Worm (Caenorhabditis elegans) whole organism, L4 larva: ENCODE results near the gene sre-42.

ENCODE experiments used
- F10B5.3 ChIP-seq: sonication (generic microtip); optimal IDR thresholded peaks from 2 replicates; lab custom pipeline; 2016; ENCODE audit warnings: mild to moderate bottlenecking, missing genetic modification characterization, missing compliant biosample characterization
- F37D6.2 ChIP-seq: sonication (generic microtip); optimal IDR thresholded peaks from 2 replicates; lab custom pipeline; 2016; ENCODE audit warnings: mild to moderate bottlenecking, missing genetic modification characterization, missing compliant biosample characterization
- T20F7.1 ChIP-seq: fragments of 200-800 bp; sonication (Bioruptor generic); optimal IDR thresholded peaks from 2 replicates; lab custom pipeline; 2018; ENCODE audit warnings: mild to moderate bottlenecking, missing genetic modification characterization, missing compliant biosample characterization
- ZK337.2 ChIP-seq: fragments of 200-800 bp; sonication (Bioruptor generic); IDR thresholded peaks from 2 replicates; pipeline ENCODE4 v1.3.6; 2022; ENCODE audit warnings: missing genetic modification reagents, missing genetic modification characterization, missing compliant biosample characterization
- aha-1 ChIP-seq: fragments of 150-350 bp; peaks from one replicate; lab custom pipeline; 2014; ENCODE audit warnings: missing biosample characterization, missing genetic modification characterization
- aly-2 ChIP-seq: sonication (generic microtip); optimal IDR thresholded peaks from 2 replicates; lab custom pipeline; 2018; ENCODE audit warnings: missing biosample characterization, missing genetic modification characterization
- arid-1 ChIP-seq: fragments of 200-800 bp; sonication (Bioruptor generic); conservative IDR thresholded peaks from 2 replicates; pipeline ENCODE4 v1.3.6; 2022; ENCODE audit warnings: missing genetic modification reagents, missing genetic modification characterization, missing compliant biosample characterization
- attf-4 ChIP-seq: sonication (generic microtip); optimal IDR thresholded peaks from 3 replicates; lab custom pipeline; 2017; ENCODE audit warnings: missing biosample characterization, missing genetic modification characterization
- ceh-20 ChIP-seq: fragments of 200-800 bp; sonication (Bioruptor generic); IDR thresholded peaks from 2 replicates; pipeline ENCODE4 v1.3.6; 2022; ENCODE audit warnings: missing genetic modification reagents, missing genetic modification characterization, missing compliant biosample characterization
- ceh-28 ChIP-seq: fragments of 150-350 bp; optimal IDR thresholded peaks from 2 replicates; lab custom pipeline; 2014; ENCODE audit warnings: missing biosample characterization, missing genetic modification reagents, missing genetic modification characterization
- cey-2 ChIP-seq: sonication (generic microtip); optimal IDR thresholded peaks from 3 replicates; lab custom pipeline; 2017; ENCODE audit warnings: missing genetic modification characterization, mild to moderate bottlenecking, missing compliant biosample characterization, antibody characterized with exemption, borderline replicate concordance; ENCODE audit not compliant: insufficient read depth
- daf-12 ChIP-seq: fragments of 150-350 bp; optimal IDR thresholded peaks from 2 replicates; lab custom pipeline; 2014; ENCODE audit warnings: missing biosample characterization, missing genetic modification reagents, missing genetic modification characterization
- daf-16 ChIP-seq, 3 experiments: sonication (generic microtip); optimal IDR thresholded peaks; 2 replicates each; lab custom pipeline; 2016 to 2017; ENCODE audit warnings: missing genetic modification characterization in 3 of 3, missing genetic modification reagents in 3 of 3, mild to moderate bottlenecking in 2 of 3, missing compliant biosample characterization in 2 of 3, missing biosample characterization in 1 of 3, moderate library complexity in 1 of 3
- dmd-6 ChIP-seq: fragments of 200-800 bp; sonication (Bioruptor generic); IDR thresholded peaks from 2 replicates; pipeline ENCODE4 v1.3.6; 2022; ENCODE audit warnings: missing genetic modification reagents, missing genetic modification characterization, missing compliant biosample characterization
- dmd-8 ChIP-seq: fragments of 200-800 bp; sonication (Bioruptor generic); IDR thresholded peaks from 2 replicates; pipeline ENCODE4 v1.3.6; 2022; ENCODE audit warnings: missing genetic modification characterization, missing compliant biosample characterization
- dmd-9 ChIP-seq: fragments of 200-800 bp; sonication (Bioruptor generic); IDR thresholded peaks from 2 replicates; pipeline ENCODE4 v1.3.6; 2022; ENCODE audit warnings: missing genetic modification reagents, missing genetic modification characterization, missing compliant biosample characterization
- dpl-1 ChIP-seq: fragments of 150-350 bp; optimal IDR thresholded peaks from 2 replicates; lab custom pipeline; 2014; ENCODE audit warnings: missing biosample characterization, missing genetic modification reagents, missing genetic modification characterization
- duxl-1 ChIP-seq: sonication (generic microtip); optimal IDR thresholded peaks from 2 replicates; lab custom pipeline; 2016; ENCODE audit warnings: mild to moderate bottlenecking, missing genetic modification characterization, moderate library complexity, missing compliant biosample characterization; ENCODE audit not compliant: poor library complexity
- dve-1 ChIP-seq: sonication (generic microtip); optimal IDR thresholded peaks from 2 replicates; lab custom pipeline; 2017; ENCODE audit warnings: antibody characterized with exemption, mild to moderate bottlenecking, missing genetic modification characterization, missing compliant biosample characterization; ENCODE audit not compliant: insufficient read depth
- hif-1 ChIP-seq, 2 experiments: sonication (generic microtip); optimal IDR thresholded peaks; 2 replicates each; lab custom pipeline; 2016 to 2017; ENCODE audit warnings: missing compliant biosample characterization in 2 of 2, missing genetic modification characterization in 2 of 2, missing genetic modification reagents in 2 of 2, missing genotype in 2 of 2, mild to moderate bottlenecking in 1 of 2
- hlh-30 ChIP-seq: sonication (generic microtip); optimal IDR thresholded peaks from 2 replicates; lab custom pipeline; 2017; ENCODE audit warnings: antibody characterized with exemption, mild to moderate bottlenecking, missing genetic modification characterization, missing compliant biosample characterization; ENCODE audit not compliant: insufficient read depth
- lin-13 ChIP-seq: fragments of 150-350 bp; optimal IDR thresholded peaks from 2 replicates; lab custom pipeline; 2014; ENCODE audit warnings: missing biosample characterization, missing genetic modification reagents, missing genetic modification characterization
- lin-29 ChIP-seq: fragments of 200-800 bp; sonication (Bioruptor generic); IDR thresholded peaks from 2 replicates; pipeline ENCODE4 v1.3.6; 2022; ENCODE audit warnings: missing genetic modification reagents, missing genetic modification characterization, missing compliant biosample characterization
- lin-38 ChIP-seq: fragments of 200-800 bp; sonication (Bioruptor generic); IDR thresholded peaks from 2 replicates; pipeline ENCODE4 v1.3.6; 2022; ENCODE audit warnings: missing genetic modification reagents, missing genetic modification characterization, missing compliant biosample characterization
- lir-3 ChIP-seq: sonication (generic microtip); optimal IDR thresholded peaks from 2 replicates; lab custom pipeline; 2016; ENCODE audit warnings: mild to moderate bottlenecking, missing genetic modification characterization, missing compliant biosample characterization
- lsy-2 ChIP-seq, 2 experiments: fragments of 150-350 bp in 1 of 2; sonication (generic microtip) in 1 of 2; optimal IDR thresholded peaks; 2 replicates each; lab custom pipeline; 2014 to 2017; ENCODE audit warnings: missing biosample characterization in 2 of 2, missing genetic modification characterization in 2 of 2
- mdl-1 ChIP-seq, 2 experiments: fragments of 150-350 bp in 1 of 2; sonication (generic microtip) in 1 of 2; optimal IDR thresholded peaks; 2 replicates each; lab custom pipeline; 2014 to 2017; ENCODE audit warnings: missing biosample characterization in 2 of 2, missing genetic modification characterization in 2 of 2
- mep-1 ChIP-seq: fragments of 150-350 bp; sonication (generic microtip); optimal IDR thresholded peaks from 3 replicates; lab custom pipeline; 2014; ENCODE audit warnings: missing biosample characterization, missing genetic modification characterization
- nhr-10 ChIP-seq: fragments of 150-350 bp; optimal IDR thresholded peaks from 2 replicates; lab custom pipeline; 2014; ENCODE audit warnings: missing biosample characterization, missing genetic modification characterization
- nhr-102 ChIP-seq: sonication (generic microtip); optimal IDR thresholded peaks from 2 replicates; lab custom pipeline; 2016; ENCODE audit warnings: mild to moderate bottlenecking, missing genetic modification characterization, moderate library complexity, missing compliant biosample characterization
- nhr-111 ChIP-seq: fragments of 200-800 bp; sonication (Bioruptor generic); optimal IDR thresholded peaks from 2 replicates; lab custom pipeline; 2018; ENCODE audit warnings: mild to moderate bottlenecking, missing genetic modification characterization, missing compliant biosample characterization
- nhr-237 ChIP-seq: sonication (generic microtip); optimal IDR thresholded peaks from 2 replicates; lab custom pipeline; 2017; ENCODE audit warnings: missing biosample characterization, missing genetic modification characterization
- nhr-25 ChIP-seq: sonication (generic microtip); optimal IDR thresholded peaks from 2 replicates; lab custom pipeline; 2017; ENCODE audit warnings: missing genetic modification characterization, mild to moderate bottlenecking, missing compliant biosample characterization, antibody characterized with exemption, moderate library complexity, borderline replicate concordance; ENCODE audit not compliant: insufficient read depth
- nhr-28 ChIP-seq: fragments of 150-350 bp; optimal IDR thresholded peaks from 2 replicates; lab custom pipeline; 2014; ENCODE audit warnings: missing biosample characterization, missing genetic modification characterization
- nhr-48 ChIP-seq: sonication (generic microtip); optimal IDR thresholded peaks from 2 replicates; lab custom pipeline; 2016; ENCODE audit warnings: mild to moderate bottlenecking, missing genetic modification characterization, missing compliant biosample characterization
- nhr-6 ChIP-seq: fragments of 150-350 bp; optimal IDR thresholded peaks from 2 replicates; lab custom pipeline; 2014; ENCODE audit warnings: missing biosample characterization, missing genetic modification characterization
- nhr-77 ChIP-seq: fragments of 150-350 bp; optimal IDR thresholded peaks from 2 replicates; lab custom pipeline; 2014; ENCODE audit warnings: missing biosample characterization, missing genetic modification characterization
- php-3 ChIP-seq: fragments of 200-800 bp; sonication (Bioruptor generic); IDR thresholded peaks from 2 replicates; pipeline ENCODE4 v1.3.6; 2022; ENCODE audit warnings: missing genetic modification reagents, missing genetic modification characterization, missing compliant biosample characterization
- rbr-2 ChIP-seq: sonication (generic microtip); optimal IDR thresholded peaks from 2 replicates; lab custom pipeline; 2016; ENCODE audit warnings: missing genotype, missing genetic modification characterization, missing compliant biosample characterization
- sdz-12 ChIP-seq: fragments of 200-800 bp; sonication (Bioruptor generic); optimal IDR thresholded peaks from 2 replicates; lab custom pipeline; 2018; ENCODE audit warnings: mild to moderate bottlenecking, missing genetic modification characterization, missing compliant biosample characterization
- skn-1 ChIP-seq: fragments of 150-350 bp; optimal IDR thresholded peaks from 2 replicates; lab custom pipeline; 2014; ENCODE audit warnings: missing biosample characterization, missing genetic modification characterization
- tag-97 ChIP-seq: fragments of 200-800 bp; sonication (Bioruptor generic); IDR thresholded peaks from 2 replicates; pipeline ENCODE4 v1.3.6; 2022; ENCODE audit warnings: missing genetic modification characterization, missing compliant biosample characterization
- vab-7 ChIP-seq: fragments of 200-800 bp; sonication (Bioruptor generic); IDR thresholded peaks from 2 replicates; pipeline ENCODE4 v1.3.6; 2022; ENCODE audit warnings: missing genetic modification reagents, missing genetic modification characterization, missing compliant biosample characterization
- zag-1 ChIP-seq: fragments of 150-350 bp; optimal IDR thresholded peaks from 2 replicates; lab custom pipeline; 2014; ENCODE audit warnings: missing biosample characterization, missing genetic modification characterization
- ztf-7 ChIP-seq: fragments of 150-350 bp; optimal IDR thresholded peaks from 2 replicates; lab custom pipeline; 2014; ENCODE audit warnings: missing biosample characterization, missing genetic modification characterization

sre-42 gene

ce11 chrII:12341566-12342223 lies 45.0 kb downstream of the sre-42 start (continued):
- TF ChIP-seq dmd-6 (GFP tag; lab: Robert Waterston, UW) (no peak), nhr-102 (tag; lab: Kevin White, UChicago) (no peak), F10B5.3 (tag; lab: Kevin White, UChicago) (no peak), nhr-10 (tag; lab: Kevin White, UChicago) (no peak), zag-1 (no peak), duxl-1 (tag; lab: Kevin White, UChicago) (no peak), ztf-7 (no peak), nhr-77 (tag; lab: Kevin White, UChicago) (no peak), nhr-28 (peak; percentile 11), lir-3 (tag; lab: Kevin White, UChicago) (no peak), nhr-237 (no peak), lin-29 (GFP tag; lab: Robert Waterston, UW) (no peak)

ce11 chrII:12339644-12340043 lies 47.0 kb downstream of the sre-42 start, which contains the start of gene sop-2:
sop-2 (plus strand) TSS chrII:12339944.
- TF ChIP-seq dmd-9 (GFP tag; lab: Robert Waterston, UW) (no peak), sdz-12 (no peak), skn-1 (tag; lab: Kevin White, UChicago) (no peak), vab-7 (GFP tag; lab: Robert Waterston, UW) (no peak)

ce11 chrII:12339152-12339551 lies 47.5 kb downstream of the sre-42 start:
- TF ChIP-seq lin-38 (GFP tag; lab: Robert Waterston, UW) (peak; percentile 30; the same call in 1 of the 2 replicates), nhr-77 (tag; lab: Kevin White, UChicago) (peak; percentile 30), nhr-111 (GFP tag; lab: Kevin White, UChicago) (no peak), hif-1 (tag; optimal IDR thresholded peaks at IDR 0.05; lab: Kevin White, UChicago) (peak in 1 of 2 experiments; percentile 59), arid-1 (GFP tag; lab: Robert Waterston, UW) (no peak), dmd-8 (GFP tag; lab: Robert Waterston, UW) (no peak), lin-13 (peak; percentile 28), F10B5.3 (tag; lab: Kevin White, UChicago) (no peak), ztf-7 (no peak), rbr-2 (tag; lab: Kevin White, UChicago) (peak; percentile 57), zag-1 (no peak), duxl-1 (tag; lab: Kevin White, UChicago) (peak; percentile 78), mdl-1 (tag; optimal IDR thresholded peaks at IDR 0.05; lab: Kevin White, UChicago) (peak in 1 of 2 experiments; percentile 57), ceh-28 (tag; lab: Kevin White, UChicago) (peak; percentile 46), nhr-6 (tag; lab: Kevin White, UChicago) (peak; percentile 43), mep-1 (tag; lab: Kevin White, UChicago) (peak; percentile 78), aha-1 (peak; percentile 98), lir-3 (tag; lab: Kevin White, UChicago) (no peak), F37D6.2 (tag; lab: Kevin White, UChicago) (no peak), aly-2 (no peak), attf-4 (tag; lab: Kevin White, UChicago) (no peak), daf-12 (no peak), php-3 (no peak), ZK337.2 (no peak), cey-2 (tag; lab: Kevin White, UChicago) (no peak), tag-97 (GFP tag; lab: Robert Waterston, UW) (no peak), dve-1 (tag; lab: Kevin White, UChicago) (peak; percentile 71), daf-16 (GFP tag; optimal IDR thresholded peaks at IDR 0.05; lab: Kevin White, UChicago) (no peak), daf-16 (tag; optimal IDR thresholded peaks at IDR 0.05; lab: Kevin White, UChicago) (peak; percentile 53), T20F7.1 (no peak), hlh-30 (tag; lab: Kevin White, UChicago) (peak; percentile 95), lsy-2 (tag; optimal IDR thresholded peaks at IDR 0.05; lab: Kevin White, UChicago) (peak; percentile 65 to 94), ceh-20 (GFP tag; lab: Robert Waterston, UW) (no peak), dpl-1 (GFP tag; lab: Kevin White, UChicago) (peak; percentile 43), nhr-25 (tag; lab: Kevin White, UChicago) (peak; percentile 27), nhr-48 (tag; lab: Kevin White, UChicago) (no peak), nhr-102 (tag; lab: Kevin White, UChicago) (no peak), nhr-28 (peak; percentile 66)
